Worm (Caenorhabditis elegans) whole organism, early embryonic: ENCODE results near the gene srx-63.

Experiments used
- B0310.2 ChIP-seq: sonication (generic microtip); optimal IDR thresholded peaks from 2 replicates; lab custom pipeline; 2016; ENCODE audit warnings: mild to moderate bottlenecking, missing genetic modification characterization, missing compliant biosample characterization
- F13C5.2 ChIP-seq: sonication (generic microtip); optimal IDR thresholded peaks from 2 replicates; lab custom pipeline; 2017; ENCODE audit warnings: mild to moderate bottlenecking, missing genetic modification characterization, inconsistent platforms, missing compliant biosample characterization
- aly-1 ChIP-seq: sonication (generic microtip); optimal IDR thresholded peaks from 2 replicates; lab custom pipeline; 2016; ENCODE audit warnings: missing genetic modification characterization, missing compliant biosample characterization
- ama-1 ChIP-seq: fragments of 150-350 bp; optimal IDR thresholded peaks from 2 replicates; lab custom pipeline; 2014
- ceh-13 ChIP-seq: fragments of 200-800 bp; sonication (Bioruptor generic); optimal IDR thresholded peaks from 2 replicates; lab custom pipeline; 2018; ENCODE audit warnings: mild to moderate bottlenecking, missing genetic modification characterization, missing compliant biosample characterization
- ceh-36 ChIP-seq: sonication (generic microtip); optimal IDR thresholded peaks from 2 replicates; lab custom pipeline; 2016; ENCODE audit warnings: missing genetic modification characterization, inconsistent platforms, missing compliant biosample characterization
- ets-7 ChIP-seq: sonication (generic microtip); optimal IDR thresholded peaks from 2 replicates; lab custom pipeline; 2016; ENCODE audit warnings: missing genotype, missing genetic modification characterization, missing compliant biosample characterization
- flt-1 ChIP-seq: fragments of 200-800 bp; sonication (Bioruptor generic); IDR thresholded peaks from 2 replicates; pipeline ENCODE4 v1.3.6; 2022; ENCODE audit warnings: missing genetic modification characterization, missing compliant biosample characterization
- hmbx-1 ChIP-seq: sonication (generic microtip); optimal IDR thresholded peaks from 2 replicates; lab custom pipeline; 2016; ENCODE audit warnings: mild to moderate bottlenecking, missing genetic modification characterization, missing compliant biosample characterization
- hmg-4 ChIP-seq: fragments of 200-800 bp; sonication (Bioruptor generic); optimal IDR thresholded peaks from 2 replicates; lab custom pipeline; 2018; ENCODE audit warnings: mild to moderate bottlenecking, missing genetic modification characterization, missing compliant biosample characterization
- hnd-1 ChIP-seq: sonication (generic microtip); optimal IDR thresholded peaks from 2 replicates; lab custom pipeline; 2016; ENCODE audit warnings: missing genetic modification characterization, missing compliant biosample characterization
- pes-1 ChIP-seq: fragments of 200-800 bp; sonication (Bioruptor generic); IDR thresholded peaks from 2 replicates; pipeline ENCODE4 v1.3.6; 2022; ENCODE audit warnings: missing genetic modification reagents, missing genetic modification characterization, missing compliant biosample characterization
- scrt-1 ChIP-seq: fragments of 200-800 bp; sonication (Bioruptor generic); IDR thresholded peaks from 2 replicates; pipeline ENCODE4 v1.3.6; 2022; ENCODE audit warnings: missing genetic modification characterization, missing compliant biosample characterization
- sea-1 ChIP-seq: fragments of 200-800 bp; sonication (Bioruptor generic); conservative IDR thresholded peaks from 2 replicates; pipeline ENCODE4 v1.3.6; 2022; ENCODE audit warnings: missing genetic modification characterization, missing compliant biosample characterization
- tbx-11 ChIP-seq: fragments of 200-800 bp; sonication (Bioruptor generic); IDR thresholded peaks from 2 replicates; pipeline ENCODE4 v1.3.6; 2022; ENCODE audit warnings: missing genetic modification characterization, missing compliant biosample characterization
- tbx-37 ChIP-seq: fragments of 200-800 bp; sonication (Bioruptor generic); conservative IDR thresholded peaks from 2 replicates; pipeline ENCODE4 v1.3.6; 2022; ENCODE audit warnings: missing genetic modification reagents, missing genetic modification characterization, missing compliant biosample characterization
- tra-4 ChIP-seq: sonication (generic microtip); optimal IDR thresholded peaks from 2 replicates; lab custom pipeline; 2017; ENCODE audit warnings: missing genetic modification characterization, missing compliant biosample characterization

The srx-63 gene

DNA sequence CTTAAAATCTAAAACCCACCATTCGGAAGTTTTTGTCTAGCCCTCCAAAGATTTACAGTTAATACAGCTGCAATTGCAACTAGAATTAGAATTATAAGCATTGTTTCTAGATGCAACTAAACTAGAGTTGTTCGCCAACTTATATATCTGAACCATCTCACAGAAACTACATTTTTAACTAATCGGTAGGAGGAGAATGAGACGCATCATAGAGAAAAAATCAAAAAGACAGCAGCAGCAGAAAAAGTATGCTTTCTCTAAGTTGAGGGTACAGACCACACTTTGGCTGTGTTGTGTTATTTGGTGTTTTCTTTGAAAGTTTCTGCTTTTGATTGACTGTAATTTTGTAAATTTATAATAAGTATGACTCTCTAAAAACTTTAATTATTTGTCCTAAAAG, 32.3 kb downstream of the srx-63 start, which contains the start of gene cyp-34A7:
Gene cyp-34A7 (minus strand): TSS at position 101 of the 400 bp plus-strand sequence.
- TF ChIP-seq hmbx-1 (tag; lab: Kevin White, UChicago), result no peak
- TF ChIP-seq pes-1 (GFP tag; lab: Robert Waterston, UW), result no peak
- TF ChIP-seq B0310.2 (tag; lab: Kevin White, UChicago), result no peak
- no peak for TF ChIP-seq scrt-1 (GFP tag; lab: Robert Waterston, UW)
- TF ChIP-seq tbx-11 (GFP tag; lab: Robert Waterston, UW), result no peak
- no peak for TF ChIP-seq ets-7 (tag; lab: Kevin White, UChicago)
- no peak for TF ChIP-seq tra-4 (tag; lab: Kevin White, UChicago)
- TF ChIP-seq flt-1 (GFP tag; lab: Robert Waterston, UW), result no peak
- no peak for TF ChIP-seq ceh-13 (GFP tag; lab: Kevin White, UChicago)
- TF ChIP-seq ama-1, result no peak
- TF ChIP-seq hmg-4 (GFP tag; lab: Kevin White, UChicago), result no peak
- no peak for TF ChIP-seq aly-1 (tag; lab: Kevin White, UChicago)
- TF ChIP-seq F13C5.2 (tag; lab: Kevin White, UChicago), result no peak
- no peak for TF ChIP-seq tbx-37 (GFP tag; lab: Robert Waterston, UW)
- TF ChIP-seq sea-1, result no peak
- TF ChIP-seq hnd-1 (tag; lab: Kevin White, UChicago), result no peak
- no peak for TF ChIP-seq ceh-36 (tag; lab: Kevin White, UChicago)

ce11 chrV:3967762-3968161, 36.3 kb downstream of the srx-63 start, which contains the start of gene cyp-34A8:
Gene cyp-34A8 (minus strand): TSS chrV:3967823.
- TF ChIP-seq ceh-13 (GFP tag; lab: Kevin White, UChicago) (no peak), ama-1 (no peak), sea-1 (no peak), scrt-1 (GFP tag; lab: Robert Waterston, UW) (no peak), hmbx-1 (tag; lab: Kevin White, UChicago) (no peak)

- TF ChIP-seq hmbx-1 (tag; lab: Kevin White, UChicago), result no peak
- no peak for TF ChIP-seq ceh-13 (GFP tag; lab: Kevin White, UChicago)
- TF ChIP-seq tbx-11 (GFP tag; lab: Robert Waterston, UW), result no peak
- TF ChIP-seq sea-1, result no peak
- TF ChIP-seq aly-1 (tag; lab: Kevin White, UChicago), result no peak
- TF ChIP-seq F13C5.2 (tag; lab: Kevin White, UChicago), result no peak
- TF ChIP-seq tra-4 (tag; lab: Kevin White, UChicago), result no peak
- no peak for TF ChIP-seq flt-1 (GFP tag; lab: Robert Waterston, UW)
- TF ChIP-seq ceh-36 (tag; lab: Kevin White, UChicago), result no peak
- TF ChIP-seq scrt-1 (GFP tag; lab: Robert Waterston, UW), result no peak
- TF ChIP-seq tbx-37 (GFP tag; lab: Robert Waterston, UW), result no peak
- no peak for TF ChIP-seq B0310.2 (tag; lab: Kevin White, UChicago)
- no peak for TF ChIP-seq ama-1
- no peak for TF ChIP-seq hmg-4 (GFP tag; lab: Kevin White, UChicago)
- no peak for TF ChIP-seq ets-7 (tag; lab: Kevin White, UChicago)
- TF ChIP-seq pes-1 (GFP tag; lab: Robert Waterston, UW), result no peak
- TF ChIP-seq hnd-1 (tag; lab: Kevin White, UChicago), result no peak
Observed at ce11 chrV:3968929-3969328, 37.5 kb downstream of the srx-63 start.

DNA sequence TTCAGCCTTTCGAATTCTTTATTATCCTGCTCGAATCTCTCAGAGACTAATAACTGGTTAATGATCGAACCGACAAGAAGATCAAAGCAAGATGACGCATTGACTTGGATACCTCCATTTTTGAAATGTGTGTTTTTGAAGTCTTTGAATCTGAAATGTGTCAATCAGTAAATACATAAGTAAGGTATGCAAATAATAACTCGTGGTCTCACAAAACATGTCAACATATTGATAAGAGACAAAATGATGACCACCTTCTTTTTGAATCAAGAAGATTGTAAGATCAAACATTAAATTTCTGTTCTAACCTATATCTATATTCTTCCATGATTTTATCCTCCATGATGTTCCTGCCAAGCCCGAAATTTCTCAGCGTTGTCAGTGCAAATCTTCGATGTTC, 38.2 kb downstream of the srx-63 start:
- TF ChIP-seq hmg-4 (GFP tag; lab: Kevin White, UChicago) (no peak), ceh-36 (tag; lab: Kevin White, UChicago) (no peak)

- no peak for TF ChIP-seq hmg-4 (GFP tag; lab: Kevin White, UChicago)
- TF ChIP-seq aly-1 (tag; lab: Kevin White, UChicago), result no peak
- TF ChIP-seq tbx-37 (GFP tag; lab: Robert Waterston, UW), result no peak
- TF ChIP-seq hmbx-1 (tag; lab: Kevin White, UChicago), result no peak
- no peak for TF ChIP-seq sea-1
- no peak for TF ChIP-seq hnd-1 (tag; lab: Kevin White, UChicago)
- TF ChIP-seq flt-1 (GFP tag; lab: Robert Waterston, UW), result no peak
- TF ChIP-seq tbx-11 (GFP tag; lab: Robert Waterston, UW), result no peak
- TF ChIP-seq B0310.2 (tag; lab: Kevin White, UChicago), result no peak
- no peak for TF ChIP-seq ama-1
- no peak for TF ChIP-seq scrt-1 (GFP tag; lab: Robert Waterston, UW)
- no peak for TF ChIP-seq ceh-13 (GFP tag; lab: Kevin White, UChicago)
- no peak for TF ChIP-seq pes-1 (GFP tag; lab: Robert Waterston, UW)
- no peak for TF ChIP-seq F13C5.2 (tag; lab: Kevin White, UChicago)
- no peak for TF ChIP-seq ets-7 (tag; lab: Kevin White, UChicago)
Observed at ce11 chrV:3970410-3970809, 39.0 kb downstream of the srx-63 start, which contains the start of gene cyp-34A9. Gene cyp-34A9 (minus strand): TSS chrV:3970540.

ce11 chrV:3972846-3973245, 41.4 kb downstream of the srx-63 start, which contains the start of gene cyp-34A10:
Gene cyp-34A10 (minus strand): TSS chrV:3972991.
- no peak for TF ChIP-seq flt-1 (GFP tag; lab: Robert Waterston, UW)
- TF ChIP-seq ets-7 (tag; lab: Kevin White, UChicago), result no peak
- TF ChIP-seq tbx-11 (GFP tag; lab: Robert Waterston, UW), result no peak
- TF ChIP-seq F13C5.2 (tag; lab: Kevin White, UChicago), result no peak
- no peak for TF ChIP-seq scrt-1 (GFP tag; lab: Robert Waterston, UW)
- TF ChIP-seq ceh-13 (GFP tag; lab: Kevin White, UChicago), result no peak

DNA sequence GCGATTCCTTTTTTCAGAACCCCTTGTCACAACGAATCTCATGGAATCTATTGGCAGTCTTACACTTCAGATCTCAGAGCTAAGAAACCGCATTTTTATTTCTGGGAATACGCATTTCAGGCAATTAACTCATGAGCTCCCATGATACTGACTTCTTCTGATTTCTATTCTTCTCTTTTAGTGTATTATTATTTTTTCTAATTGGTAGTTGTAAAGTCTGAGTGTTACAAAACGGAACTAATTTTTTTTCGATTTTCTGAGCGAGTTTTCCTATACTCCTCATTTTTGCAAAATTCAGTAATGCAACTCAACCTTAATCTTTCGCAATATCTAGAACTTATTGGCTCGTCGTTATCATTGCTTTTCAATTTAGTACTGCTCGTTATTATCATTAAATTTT, 42.9 kb downstream of the srx-63 start, which contains the start of gene str-82:
Gene str-82 (plus strand): TSS at position 301 of the 400 bp plus-strand sequence.
- TF ChIP-seq ceh-36 (tag; lab: Kevin White, UChicago) (no peak), scrt-1 (GFP tag; lab: Robert Waterston, UW) (no peak), hmg-4 (GFP tag; lab: Kevin White, UChicago) (no peak), pes-1 (GFP tag; lab: Robert Waterston, UW) (no peak), flt-1 (GFP tag; lab: Robert Waterston, UW) (no peak), ceh-13 (GFP tag; lab: Kevin White, UChicago) (no peak), ets-7 (tag; lab: Kevin White, UChicago) (no peak), tra-4 (tag; lab: Kevin White, UChicago) (no peak), F13C5.2 (tag; lab: Kevin White, UChicago) (no peak), tbx-37 (GFP tag; lab: Robert Waterston, UW) (no peak), sea-1 (no peak), B0310.2 (tag; lab: Kevin White, UChicago) (no peak), aly-1 (tag; lab: Kevin White, UChicago) (no peak), ama-1 (no peak), tbx-11 (GFP tag; lab: Robert Waterston, UW) (no peak)
